Fruit fly (Drosophila melanogaster) whole organism, prepupa: ENCODE results near the gene raw.

Experiments
- Blimp-1 ChIP-seq: fragments of 200-800 bp; sonication (Bioruptor generic); optimal IDR thresholded peaks from 3 replicates; lab custom pipeline; 2017; ENCODE audit warnings: missing biosample characterization, missing genetic modification characterization, mild to moderate bottlenecking, moderate library complexity, missing genetic modification reagents
- CG10669 ChIP-seq: fragments of 200-800 bp; sonication (Bioruptor generic); optimal IDR thresholded peaks from 3 replicates; lab custom pipeline; 2018; ENCODE audit warnings: missing biosample characterization, mild to moderate bottlenecking, missing genetic modification characterization, moderate library complexity
- CG11294 ChIP-seq: fragments of 200-800 bp; sonication (Bioruptor generic); IDR thresholded peaks from 2 replicates; pipeline ENCODE4 v1.3.6; 2022; ENCODE audit warnings: missing biosample characterization, missing genetic modification characterization
- CG11902 ChIP-seq: fragments of 200-800 bp; sonication (Bioruptor generic); optimal IDR thresholded peaks from 3 replicates; lab custom pipeline; 2016; ENCODE audit warnings: missing biosample characterization, missing genetic modification characterization
- CG15336 ChIP-seq: fragments of 200-800 bp; sonication (Bioruptor generic); IDR thresholded peaks from 2 replicates; pipeline ENCODE4 v1.3.6; 2022; ENCODE audit warnings: missing biosample characterization, missing genetic modification characterization
- CG1621 ChIP-seq: fragments of 200-800 bp; sonication (Bioruptor generic); optimal IDR thresholded peaks from 3 replicates; lab custom pipeline; 2018; ENCODE audit warnings: missing biosample characterization, mild to moderate bottlenecking, missing genetic modification characterization
- CG16779 ChIP-seq: fragments of 200-800 bp; sonication (Bioruptor generic); optimal IDR thresholded peaks from 3 replicates; lab custom pipeline; 2017; ENCODE audit warnings: missing biosample characterization, mild to moderate bottlenecking, missing genetic modification characterization
- CG32006 ChIP-seq: fragments of 200-800 bp; sonication (Bioruptor generic); optimal IDR thresholded peaks from 3 replicates; lab custom pipeline; 2017; ENCODE audit warnings: missing biosample characterization, mild to moderate bottlenecking, missing genetic modification characterization
- CG34406 ChIP-seq: fragments of 200-800 bp; sonication (Bioruptor generic); optimal IDR thresholded peaks from 3 replicates; lab custom pipeline; 2016; ENCODE audit warnings: missing biosample characterization, missing genetic modification characterization
- CG3919 ChIP-seq: fragments of 200-800 bp; sonication (Bioruptor generic); optimal IDR thresholded peaks from 3 replicates; lab custom pipeline; 2016; ENCODE audit warnings: missing biosample characterization, missing genetic modification characterization
- CG4318 ChIP-seq: fragments of 200-800 bp; sonication (Bioruptor generic); optimal IDR thresholded peaks from 3 replicates; lab custom pipeline; 2017; ENCODE audit warnings: missing biosample characterization, mild to moderate bottlenecking, missing genetic modification characterization
- CG6163 ChIP-seq: fragments of 200-800 bp; sonication (Bioruptor generic); IDR thresholded peaks from 3 replicates; pipeline ENCODE4 v1.3.6; 2022; ENCODE audit warnings: missing biosample characterization, missing genetic modification characterization
- CG6792 ChIP-seq: fragments of 200-800 bp; sonication (Bioruptor generic); optimal IDR thresholded peaks from 3 replicates; lab custom pipeline; 2016; ENCODE audit warnings: missing biosample characterization, missing genetic modification characterization
- CG6854 ChIP-seq: fragments of 200-800 bp; sonication (Bioruptor generic); optimal IDR thresholded peaks from 2 replicates; lab custom pipeline; 2017; ENCODE audit warnings: missing biosample characterization, mild to moderate bottlenecking, missing genetic modification characterization
- CG7368 ChIP-seq: fragments of 200-800 bp; sonication (Bioruptor generic); optimal IDR thresholded peaks from 3 replicates; lab custom pipeline; 2016; ENCODE audit warnings: missing biosample characterization, missing genetic modification characterization
- CG8119 ChIP-seq: fragments of 200-800 bp; sonication (Bioruptor generic); IDR thresholded peaks from 3 replicates; pipeline ENCODE4 v1.3.6; 2022; ENCODE audit warnings: missing biosample characterization, missing genetic modification characterization
- CG8319 ChIP-seq: fragments of 200-800 bp; sonication (Bioruptor generic); optimal IDR thresholded peaks from 3 replicates; lab custom pipeline; 2016; ENCODE audit warnings: missing biosample characterization, missing genetic modification characterization
- CG8632 ChIP-seq: fragments of 200-800 bp; sonication (Bioruptor generic); optimal IDR thresholded peaks from 3 replicates; lab custom pipeline; 2016; ENCODE audit warnings: missing biosample characterization, missing genetic modification characterization
- CG9139 ChIP-seq: fragments of 200-800 bp; sonication (Bioruptor generic); optimal IDR thresholded peaks from 3 replicates; lab custom pipeline; 2017; ENCODE audit warnings: missing biosample characterization, mild to moderate bottlenecking, missing genetic modification characterization
- Eip75B ChIP-seq: fragments of 200-800 bp; sonication (Bioruptor generic); optimal IDR thresholded peaks from 3 replicates; lab custom pipeline; 2016; ENCODE audit warnings: missing biosample characterization, missing genetic modification characterization
- Eip78C ChIP-seq: fragments of 200-800 bp; sonication (Bioruptor generic); peaks from one replicate; lab custom pipeline; 2016; ENCODE audit warnings: missing biosample characterization, missing genetic modification characterization
- Eip93F ChIP-seq: fragments of 200-800 bp; sonication (Bioruptor generic); optimal IDR thresholded peaks from 2 replicates; lab custom pipeline; 2016; ENCODE audit warnings: missing biosample characterization, mild to moderate bottlenecking, missing genetic modification characterization
- Ets21C ChIP-seq: fragments of 200-800 bp; sonication (Bioruptor generic); optimal IDR thresholded peaks from 3 replicates; lab custom pipeline; 2016; ENCODE audit warnings: missing biosample characterization, missing genetic modification characterization
- Ets96B ChIP-seq: fragments of 200-800 bp; optimal IDR thresholded peaks from 2 replicates; lab custom pipeline; 2019; ENCODE audit warnings: missing biosample characterization, mild to moderate bottlenecking, missing genetic modification characterization, moderate library complexity
- Gug ChIP-seq: fragments of 200-800 bp; sonication (Bioruptor generic); IDR thresholded peaks from 2 replicates; pipeline ENCODE4 v1.3.6; 2022; ENCODE audit warnings: missing biosample characterization, missing genetic modification characterization
- Hr4 ChIP-seq: fragments of 200-800 bp; sonication (Bioruptor generic); optimal IDR thresholded peaks from 3 replicates; lab custom pipeline; 2016; ENCODE audit warnings: missing biosample characterization, missing genetic modification characterization
- Lpt ChIP-seq: fragments of 200-800 bp; sonication (Bioruptor generic); optimal IDR thresholded peaks from 3 replicates; lab custom pipeline; 2016; ENCODE audit warnings: missing biosample characterization, missing genetic modification characterization
- OdsH ChIP-seq: fragments of 200-800 bp; sonication (Bioruptor generic); optimal IDR thresholded peaks from 3 replicates; lab custom pipeline; 2016; ENCODE audit warnings: missing biosample characterization, missing genetic modification characterization
- Smox ChIP-seq: fragments of 200-800 bp; sonication (Bioruptor generic); optimal IDR thresholded peaks from 3 replicates; lab custom pipeline; 2016; ENCODE audit warnings: missing biosample characterization, missing genetic modification characterization
- Sox14 ChIP-seq: fragments of 200-800 bp; sonication (Bioruptor generic); optimal IDR thresholded peaks from 3 replicates; lab custom pipeline; 2016; ENCODE audit warnings: missing biosample characterization, missing genetic modification characterization
- Sox15 ChIP-seq: fragments of 200-800 bp; sonication (Bioruptor generic); optimal IDR thresholded peaks from 3 replicates; lab custom pipeline; 2016; ENCODE audit warnings: missing biosample characterization, missing genetic modification characterization
- achi ChIP-seq: fragments of 200-800 bp; sonication (Bioruptor generic); optimal IDR thresholded peaks from 3 replicates; lab custom pipeline; 2016; ENCODE audit warnings: missing biosample characterization, missing genetic modification characterization
- dac ChIP-seq: fragments of 200-800 bp; sonication (Bioruptor generic); optimal IDR thresholded peaks from 2 replicates; lab custom pipeline; 2017; ENCODE audit warnings: missing biosample characterization, mild to moderate bottlenecking, missing genetic modification characterization
- eg ChIP-seq: fragments of 200-800 bp; sonication (Bioruptor generic); IDR thresholded peaks from 3 replicates; pipeline ENCODE4 v1.3.6; 2022; ENCODE audit warnings: missing biosample characterization, missing genetic modification characterization
- fd85E ChIP-seq: fragments of 200-800 bp; sonication (Bioruptor generic); optimal IDR thresholded peaks from 3 replicates; lab custom pipeline; 2016; ENCODE audit warnings: missing biosample characterization, missing genetic modification characterization
- fkh ChIP-seq: fragments of 200-800 bp; sonication (Bioruptor generic); optimal IDR thresholded peaks from 3 replicates; lab custom pipeline; 2017; ENCODE audit warnings: missing biosample characterization, mild to moderate bottlenecking, missing genetic modification characterization, moderate library complexity
- net ChIP-seq: fragments of 200-800 bp; sonication (Bioruptor generic); optimal IDR thresholded peaks from 3 replicates; lab custom pipeline; 2016; ENCODE audit warnings: missing biosample characterization, missing genetic modification characterization
- pdm3 ChIP-seq: fragments of 200-800 bp; sonication (Bioruptor generic); optimal IDR thresholded peaks from 3 replicates; lab custom pipeline; 2016; ENCODE audit warnings: missing biosample characterization, missing genetic modification characterization
- salr ChIP-seq, 2 experiments: fragments of 200-800 bp; sonication (Bioruptor generic); optimal IDR thresholded peaks; 3 replicates each; lab custom pipeline; 2016 to 2018; ENCODE audit warnings: missing biosample characterization in 2 of 2, missing genetic modification characterization in 2 of 2, mild to moderate bottlenecking in 1 of 2
- svp ChIP-seq: fragments of 200-800 bp; sonication (Bioruptor generic); peaks from one replicate; lab custom pipeline; 2016; ENCODE audit warnings: missing biosample characterization, missing genetic modification characterization
- vri ChIP-seq: fragments of 200-800 bp; sonication (Bioruptor generic); optimal IDR thresholded peaks from 3 replicates; lab custom pipeline; 2016; ENCODE audit warnings: missing biosample characterization, mild to moderate bottlenecking, missing genetic modification characterization

The raw gene

dm6 chr2L:8699895-8700314 lies 40.6 kb downstream of the raw start:
- TF ChIP-seq vri, result peak; percentile 78
- TF ChIP-seq svp (GFP tag; lab: Kevin White, UChicago), result peak; percentile 89
- no peak for TF ChIP-seq Ets96B (tag; lab: Kevin White, UChicago)
- TF ChIP-seq Eip78C, result peak; percentile 71
- no peak for TF ChIP-seq CG6792 (GFP tag; lab: Kevin White, UChicago)
- no peak for TF ChIP-seq Sox14
- peak; percentile 44 for TF ChIP-seq CG6854 (GFP tag; lab: Kevin White, UChicago)
- TF ChIP-seq Ets21C (GFP tag; lab: Kevin White, UChicago), result no peak
- peak; percentile 56 for TF ChIP-seq fkh (GFP tag; lab: Kevin White, UChicago)

DNA sequence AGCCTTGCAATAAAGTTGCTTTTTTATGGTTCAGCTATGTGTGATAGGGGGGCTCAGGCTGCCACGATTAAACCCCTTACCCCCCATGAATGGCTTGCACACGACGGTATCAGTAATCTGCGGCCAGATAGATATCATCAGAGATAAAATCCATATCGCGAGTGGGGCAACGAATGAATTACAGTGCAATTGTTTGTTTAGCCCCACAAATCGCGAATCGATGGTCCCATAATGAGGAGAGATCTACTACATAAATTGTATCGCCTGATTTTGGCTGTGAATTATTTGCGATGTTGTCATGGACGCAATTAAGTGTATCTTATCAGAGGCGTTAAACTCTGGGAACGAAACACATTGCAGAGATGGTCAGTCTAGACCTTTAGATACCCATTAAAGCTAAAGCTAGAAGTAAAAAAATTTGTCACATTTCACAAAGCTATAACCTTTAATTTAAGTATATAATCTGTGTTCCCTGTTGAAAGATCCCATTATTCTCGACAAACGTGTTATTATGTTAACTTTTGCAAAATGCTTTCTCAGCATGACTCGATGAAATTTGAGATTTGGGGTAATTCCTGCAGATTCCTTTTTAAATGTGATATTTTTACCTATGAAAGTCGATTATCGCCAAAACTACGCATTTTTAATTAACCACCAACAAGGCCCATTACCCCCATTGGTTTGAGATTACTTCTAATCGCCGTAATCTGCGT lies 42.4 kb downstream of the raw start:
- no peak for TF ChIP-seq Smox (GFP tag; lab: Kevin White, UChicago)
- no peak for TF ChIP-seq CG15336 (GFP tag; lab: Robert Waterston, UW)
- no peak for TF ChIP-seq CG1621 (tag; lab: Kevin White, UChicago)
- no peak for TF ChIP-seq CG8632 (GFP tag; lab: Kevin White, UChicago)
- no peak for TF ChIP-seq CG32006 (GFP tag; lab: Kevin White, UChicago)
- TF ChIP-seq dac, result no peak
- TF ChIP-seq fkh (GFP tag; lab: Kevin White, UChicago), result peak; percentile 28
- TF ChIP-seq CG4318 (GFP tag; lab: Kevin White, UChicago), result no peak
- no peak for TF ChIP-seq fd85E (GFP tag; lab: Kevin White, UChicago)
- TF ChIP-seq CG9139 (GFP tag; lab: Kevin White, UChicago), result no peak
- TF ChIP-seq Hr4 (GFP tag; lab: Kevin White, UChicago), result no peak
- TF ChIP-seq Gug (GFP tag; lab: Robert Waterston, UW), result no peak
- peak; percentile 74 for TF ChIP-seq svp (GFP tag; lab: Kevin White, UChicago)
- TF ChIP-seq vri, result peak; percentile 79

DNA sequence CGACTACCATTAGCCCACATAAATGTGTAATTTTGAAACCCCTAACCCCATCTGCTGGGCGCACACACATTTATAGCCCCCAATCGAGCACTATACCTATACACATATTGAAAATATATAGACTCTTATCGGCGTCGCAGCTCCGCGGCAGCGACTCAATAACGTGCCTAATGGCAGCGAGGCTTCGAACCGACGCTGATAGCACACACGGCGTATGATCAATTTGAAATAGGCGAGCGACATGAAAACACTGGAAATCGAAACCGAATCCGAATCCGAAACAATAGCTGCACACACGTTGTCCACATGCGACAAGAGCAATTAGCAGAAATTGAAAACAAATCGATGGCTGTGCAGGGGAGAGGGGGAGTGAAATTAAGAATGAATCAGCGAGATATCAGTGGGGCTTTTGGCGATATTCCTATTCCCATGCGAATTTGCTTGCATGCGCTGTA lies 46.2 kb downstream of the raw start:
- TF ChIP-seq CG15336 (GFP tag; lab: Robert Waterston, UW) (peak; percentile 8; the same call in 1 of the 2 replicates), Eip93F (peak; percentile 70), CG10669 (GFP tag; lab: Kevin White, UChicago) (no peak), fkh (GFP tag; lab: Kevin White, UChicago) (peak; percentile 35), svp (GFP tag; lab: Kevin White, UChicago) (peak; percentile 78), fd85E (GFP tag; lab: Kevin White, UChicago) (no peak), vri (peak; percentile 79)

DNA sequence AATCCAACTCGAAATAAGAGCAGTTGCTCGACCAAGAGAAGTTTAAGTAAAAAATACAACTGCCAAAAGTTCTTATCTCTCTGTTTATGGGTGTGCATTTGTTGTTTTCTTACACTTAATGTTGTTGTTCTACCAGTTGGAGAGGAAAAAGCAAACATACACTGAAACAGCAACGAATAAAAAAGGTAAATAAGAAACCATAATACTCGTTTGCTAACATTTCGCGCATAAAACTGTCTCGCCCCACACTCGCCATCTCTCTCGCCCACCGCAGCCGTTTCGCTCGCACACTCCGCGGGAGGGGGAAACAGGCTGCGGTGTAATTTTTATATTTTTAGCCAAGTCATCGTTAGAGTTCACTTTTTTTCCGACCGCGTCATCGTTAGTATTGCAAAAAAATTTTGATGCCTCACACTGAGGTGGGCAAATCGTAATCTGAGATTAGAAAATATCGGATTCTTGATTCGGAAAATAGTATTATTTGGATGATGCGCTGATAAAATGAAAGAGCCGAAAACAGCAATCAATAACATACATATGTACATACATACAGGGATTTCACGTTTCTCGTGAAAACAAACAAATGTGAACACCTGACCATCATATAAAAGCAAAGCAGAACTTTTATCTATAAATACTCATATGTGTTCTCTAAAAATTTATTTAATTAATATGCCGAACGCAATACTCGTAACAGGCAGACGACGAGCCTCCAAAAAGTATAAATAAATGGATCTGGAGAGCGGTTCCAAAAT lies 47.9 kb downstream of the raw start:
- TF ChIP-seq Hr4 (GFP tag; lab: Kevin White, UChicago) (no peak), CG34406 (GFP tag; lab: Kevin White, UChicago) (no peak), Eip78C (peak; percentile 58), CG32006 (GFP tag; lab: Kevin White, UChicago) (no peak), fd85E (GFP tag; lab: Kevin White, UChicago) (no peak), CG6163 (GFP tag; lab: Robert Waterston, UW) (0 out of 3 replicates have a peak, but pooled peaks have one; percentile 43), CG6792 (GFP tag; lab: Kevin White, UChicago) (no peak), CG7368 (GFP tag; lab: Kevin White, UChicago) (no peak), Gug (GFP tag; lab: Robert Waterston, UW) (no peak), Ets96B (tag; lab: Kevin White, UChicago) (no peak), salr (GFP tag; optimal IDR thresholded peaks at IDR 0.05; lab: Kevin White, UChicago) (no peak), CG15336 (GFP tag; lab: Robert Waterston, UW) (no peak), eg (peak; percentile 52; the same call in 1 of the 3 replicates), dac (no peak), CG16779 (tag; lab: Kevin White, UChicago) (no peak), CG8119 (GFP tag; lab: Robert Waterston, UW) (peak; percentile 17; the same call in 1 of the 3 replicates), Sox15 (GFP tag; lab: Kevin White, UChicago) (no peak), Blimp-1 (GFP tag; lab: Kevin White, UChicago) (peak; percentile 50), CG3919 (GFP tag; lab: Kevin White, UChicago) (peak; percentile 22), Lpt (GFP tag; lab: Kevin White, UChicago) (peak; percentile 15), Eip93F (no peak), achi (GFP tag; lab: Kevin White, UChicago) (peak; percentile 8), CG11902 (no peak), OdsH (GFP tag; lab: Kevin White, UChicago) (no peak), pdm3 (GFP tag; lab: Kevin White, UChicago) (no peak), Eip75B (GFP tag; lab: Kevin White, UChicago) (no peak), CG11294 (GFP tag; lab: Robert Waterston, UW) (no peak), CG1621 (tag; lab: Kevin White, UChicago) (no peak), net (GFP tag; lab: Kevin White, UChicago) (no peak), CG8319 (no peak), CG10669 (GFP tag; lab: Kevin White, UChicago) (no peak)
